Worm (Caenorhabditis elegans) whole organism, L2 larva: Measurements from ENCODE around the gene str-9.
"Not testable (repeated sequence)": the region's sequence is repeated elsewhere in the genome, so short reads cannot be mapped to it uniquely, and the experiment has no call there.

ENCODE experiments used
- C34F6.9 ChIP-seq: fragments of 150-350 bp; optimal IDR thresholded peaks from 2 replicates; lab custom pipeline; 2014; ENCODE audit warnings: missing biosample characterization, missing genetic modification characterization
- R02D3.7 ChIP-seq: fragments of 150-350 bp; optimal IDR thresholded peaks from 2 replicates; lab custom pipeline; 2014; ENCODE audit warnings: missing biosample characterization, missing genetic modification characterization
- ZK546.5 ChIP-seq: sonication (generic microtip); optimal IDR thresholded peaks from 2 replicates; lab custom pipeline; 2017; ENCODE audit warnings: missing biosample characterization, missing genetic modification characterization
- alr-1 ChIP-seq: fragments of 150-350 bp; optimal IDR thresholded peaks from 2 replicates; lab custom pipeline; 2014; ENCODE audit warnings: missing biosample characterization, missing genetic modification characterization
- ceh-16 ChIP-seq: fragments of 150-350 bp; optimal IDR thresholded peaks from 2 replicates; lab custom pipeline; 2014; ENCODE audit warnings: missing biosample characterization, missing genetic modification characterization
- ceh-82 ChIP-seq: fragments of 150-350 bp; optimal IDR thresholded peaks from 2 replicates; lab custom pipeline; 2014; ENCODE audit warnings: missing biosample characterization, missing genetic modification characterization
- crh-2 ChIP-seq: sonication (generic microtip); optimal IDR thresholded peaks from 2 replicates; lab custom pipeline; 2017; ENCODE audit warnings: missing biosample characterization, missing genetic modification characterization
- dmd-4 ChIP-seq: sonication (generic microtip); optimal IDR thresholded peaks from 2 replicates; lab custom pipeline; 2017; ENCODE audit warnings: missing biosample characterization, missing genetic modification characterization
- egl-27 ChIP-seq: sonication (generic microtip); optimal IDR thresholded peaks from 3 replicates; lab custom pipeline; 2017; ENCODE audit warnings: missing biosample characterization, missing genetic modification reagents, missing genetic modification characterization
- elt-1 ChIP-seq: fragments of 150-350 bp; optimal IDR thresholded peaks from 2 replicates; lab custom pipeline; 2014; ENCODE audit warnings: missing biosample characterization, missing genetic modification characterization
- elt-3 ChIP-seq: sonication (generic microtip); optimal IDR thresholded peaks from 2 replicates; lab custom pipeline; 2017; ENCODE audit warnings: missing biosample characterization, missing genetic modification characterization
- fos-1 ChIP-seq: fragments of 150-350 bp; optimal IDR thresholded peaks from 2 replicates; lab custom pipeline; 2014; ENCODE audit warnings: missing biosample characterization, missing genetic modification characterization
- gmeb-1 ChIP-seq: fragments of 150-350 bp; optimal IDR thresholded peaks from 2 replicates; lab custom pipeline; 2014; ENCODE audit warnings: missing biosample characterization, missing genetic modification characterization
- lin-39 ChIP-seq: fragments of 150-350 bp; optimal IDR thresholded peaks from 2 replicates; lab custom pipeline; 2014; ENCODE audit warnings: missing biosample characterization, missing genetic modification reagents, missing genetic modification characterization
- lsy-2 ChIP-seq, 2 experiments: fragments of 150-350 bp in 1 of 2; sonication (generic microtip) in 1 of 2; optimal IDR thresholded peaks; 2 replicates each; lab custom pipeline; 2014 to 2017; ENCODE audit warnings: missing biosample characterization in 2 of 2, missing genetic modification characterization in 2 of 2
- mbf-1 ChIP-seq: sonication (generic microtip); optimal IDR thresholded peaks from 2 replicates; lab custom pipeline; 2017; ENCODE audit warnings: missing biosample characterization, missing genetic modification characterization
- mdl-1 ChIP-seq, 2 experiments: fragments of 150-350 bp in 1 of 2; sonication (generic microtip) in 1 of 2; optimal IDR thresholded peaks; 2 replicates each; lab custom pipeline; 2017; ENCODE audit warnings: missing biosample characterization in 2 of 2, missing genetic modification characterization in 2 of 2
- nhr-11 ChIP-seq: fragments of 150-350 bp; optimal IDR thresholded peaks from 2 replicates; lab custom pipeline; 2014; ENCODE audit warnings: missing biosample characterization, missing genetic modification characterization
- nhr-23 ChIP-seq: fragments of 150-350 bp; optimal IDR thresholded peaks from 2 replicates; lab custom pipeline; 2014; ENCODE audit warnings: missing biosample characterization, missing genetic modification reagents, missing genetic modification characterization
- nhr-25 ChIP-seq: fragments of 150-350 bp; sonication (generic microtip); optimal IDR thresholded peaks from 3 replicates; lab custom pipeline; 2014; ENCODE audit warnings: missing biosample characterization, missing genetic modification characterization
- nhr-6 ChIP-seq: fragments of 150-350 bp; optimal IDR thresholded peaks from 2 replicates; lab custom pipeline; 2014; ENCODE audit warnings: missing biosample characterization, missing genetic modification characterization
- nhr-77 ChIP-seq: fragments of 150-350 bp; optimal IDR thresholded peaks from 2 replicates; lab custom pipeline; 2014; ENCODE audit warnings: missing biosample characterization, missing genetic modification characterization
- sem-4 ChIP-seq: fragments of 150-350 bp; optimal IDR thresholded peaks from 2 replicates; lab custom pipeline; 2014; ENCODE audit warnings: missing biosample characterization, missing genetic modification reagents, missing genetic modification characterization
- skn-1 ChIP-seq: sonication (generic microtip); optimal IDR thresholded peaks from 2 replicates; lab custom pipeline; 2017; ENCODE audit warnings: missing biosample characterization, missing genetic modification characterization
- sma-3 ChIP-seq: sonication (generic microtip); optimal IDR thresholded peaks from 2 replicates; lab custom pipeline; 2016; ENCODE audit warnings: missing genetic modification reagents, missing genetic modification characterization, missing compliant biosample characterization
- sma-9 ChIP-seq, 2 experiments: fragments of 150-350 bp in 1 of 2; sonication (generic microtip) in 1 of 2; optimal IDR thresholded peaks; 2 replicates each; lab custom pipeline; 2014 to 2016; ENCODE audit warnings: missing genetic modification characterization in 2 of 2, mild to moderate bottlenecking in 1 of 2, missing biosample characterization in 1 of 2, missing compliant biosample characterization in 1 of 2, missing genetic modification reagents in 1 of 2, moderate library complexity in 1 of 2
- snpc-4 ChIP-seq: fragments of 150-350 bp; optimal IDR thresholded peaks from 2 replicates; lab custom pipeline; 2014; ENCODE audit warnings: missing biosample characterization, missing genetic modification characterization
- unc-39 ChIP-seq: fragments of 150-350 bp; optimal IDR thresholded peaks from 2 replicates; lab custom pipeline; 2014; ENCODE audit warnings: missing biosample characterization, missing genetic modification characterization
- unc-62 ChIP-seq: fragments of 150-350 bp; optimal IDR thresholded peaks from 2 replicates; lab custom pipeline; 2014; ENCODE audit warnings: missing biosample characterization, missing genetic modification reagents, missing genetic modification characterization
- zag-1 ChIP-seq: fragments of 150-350 bp; optimal IDR thresholded peaks from 2 replicates; lab custom pipeline; 2014; ENCODE audit warnings: missing biosample characterization, missing genetic modification characterization
- ztf-1 ChIP-seq: fragments of 200-800 bp; sonication (Bioruptor generic); conservative IDR thresholded peaks from 2 replicates; pipeline ENCODE4 v1.3.6; 2022; ENCODE audit warnings: missing genetic modification characterization, missing compliant biosample characterization
- ztf-11 ChIP-seq: sonication (generic microtip); optimal IDR thresholded peaks from 2 replicates; lab custom pipeline; 2017; ENCODE audit warnings: missing biosample characterization, missing genetic modification characterization
- ztf-4 ChIP-seq: fragments of 150-350 bp; optimal IDR thresholded peaks from 2 replicates; lab custom pipeline; 2014; ENCODE audit warnings: missing biosample characterization, missing genetic modification characterization

The str-9 gene

ce11 chrV:15796087-15796486 lies 37.5 kb downstream of the str-9 start, which contains the start of gene nhr-223:
TSS of gene nhr-223 (plus strand) at chrV:15796387.
- TF ChIP-seq snpc-4 (tag; lab: Kevin White, UChicago) (no peak), ZK546.5 (tag; lab: Kevin White, UChicago) (no peak), mdl-1 (tag; optimal IDR thresholded peaks at IDR 0.05; lab: Kevin White, UChicago) (no peak), gmeb-1 (tag; lab: Kevin White, UChicago) (no peak), ztf-4 (tag; lab: Kevin White, UChicago) (no peak), dmd-4 (tag; lab: Kevin White, UChicago) (no peak), ztf-11 (tag; lab: Kevin White, UChicago) (no peak), elt-1 (tag; lab: Kevin White, UChicago) (no peak)
- TF ChIP-seq, all 48 proteins: peak for 0

- no peak for TF ChIP-seq sem-4 (tag; lab: Kevin White, UChicago)
- no peak for TF ChIP-seq C34F6.9
- no peak for TF ChIP-seq snpc-4 (tag; lab: Kevin White, UChicago)
- TF ChIP-seq R02D3.7 (tag; lab: Kevin White, UChicago), result no peak
- no peak for TF ChIP-seq lin-39 (tag; lab: Kevin White, UChicago)
- no peak for TF ChIP-seq nhr-23 (tag; lab: Kevin White, UChicago)
- TF ChIP-seq, all 48 proteins: peak for 0
Measured at ce11 chrV:15798108-15798507, 39.6 kb downstream of the str-9 start, which contains the start of gene T26E4.10. TSS of gene T26E4.10 (minus strand) at chrV:15798208.

DNA sequence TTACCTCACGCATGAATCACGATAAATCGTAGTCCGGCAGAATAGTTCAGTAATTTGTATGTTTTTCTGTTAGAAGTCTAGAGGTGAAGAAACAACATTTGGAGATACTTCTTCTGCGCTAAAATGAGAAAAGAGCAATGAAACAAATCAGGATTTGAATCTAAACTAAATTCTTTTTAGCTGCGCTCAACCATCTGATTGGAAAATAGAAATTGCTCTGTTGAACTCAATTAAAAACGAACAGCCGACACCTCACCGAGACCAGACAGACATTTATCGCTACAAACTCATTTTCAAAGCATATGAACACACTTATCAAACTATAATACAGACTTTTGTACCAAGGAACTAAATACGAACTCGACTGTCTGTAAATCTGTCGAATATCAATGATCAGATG lies 44.1 kb downstream of the str-9 start, which contains the start of gene T26E4.9:
Gene T26E4.9, minus strand, starts transcription at position 101 of the 400 bp plus-strand sequence.
- TF ChIP-seq alr-1, ztf-11, unc-39 (tag; lab: Kevin White, UChicago): not testable (repeated sequence)

DNA sequence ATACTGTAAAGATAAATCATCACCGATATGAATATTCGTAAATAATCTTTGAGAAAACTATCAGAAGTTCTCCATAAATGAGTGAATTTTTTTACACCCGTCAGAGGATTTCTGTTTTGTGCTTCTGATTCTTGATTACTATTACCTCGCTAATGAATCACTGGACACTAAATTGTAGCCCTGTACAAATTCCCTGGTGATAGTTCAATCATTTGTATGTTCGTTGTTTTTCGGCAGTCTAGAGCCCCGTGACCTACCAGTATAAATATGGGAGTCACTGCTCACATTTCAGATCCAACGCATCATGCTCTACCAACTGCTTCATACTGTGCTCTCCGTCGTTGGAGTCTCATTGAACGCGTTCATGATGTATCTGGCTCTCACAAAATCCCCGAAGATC lies 44.5 kb downstream of the str-9 start, which contains the start of gene srd-27:
Gene srd-27, plus strand, starts transcription at position 301 of the 400 bp plus-strand sequence.
- TF ChIP-seq ceh-82, alr-1, nhr-25 (tag; lab: Kevin White, UChicago): not testable (repeated sequence)

DNA sequence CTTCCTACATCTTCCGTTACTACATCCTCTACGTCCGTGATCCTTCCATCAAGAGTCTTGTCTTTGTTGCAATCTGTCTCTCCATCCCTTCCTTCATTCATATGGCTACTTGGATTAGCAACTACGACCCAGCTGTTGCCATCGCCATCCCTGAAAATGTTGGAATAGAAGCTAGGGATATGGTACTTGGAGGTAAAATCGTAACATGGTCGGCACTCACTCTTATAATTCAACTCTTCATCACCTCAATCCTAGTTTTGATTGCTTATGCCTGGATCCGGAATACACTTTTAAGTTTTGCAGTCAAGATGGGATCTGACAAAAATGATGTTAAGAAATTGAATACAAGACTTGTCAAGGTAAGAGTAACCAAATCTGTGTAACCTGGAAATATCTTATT lies 45.2 kb downstream of the str-9 start, which contains the start of gene T26E4.18:
Gene T26E4.18, minus strand, starts transcription at position 101 of the 400 bp plus-strand sequence.
- TF ChIP-seq mbf-1 (tag; lab: Kevin White, UChicago); unc-62 (GFP tag; lab: Kevin White, UChicago); ZK546.5 (tag; lab: Kevin White, UChicago): not testable (repeated sequence)

- not testable (repeated sequence) for TF ChIP-seq fos-1 (tag; lab: Kevin White, UChicago); dmd-4 (tag; lab: Kevin White, UChicago); sma-3 (GFP tag; lab: Kevin White, UChicago)
Measured at ce11 chrV:15807420-15807819, 48.9 kb downstream of the str-9 start, which contains the start of gene srsx-38. TSS of gene srsx-38 (minus strand) at chrV:15807520.

- no peak for TF ChIP-seq ceh-82 (tag; lab: Kevin White, UChicago)
- TF ChIP-seq crh-2 (tag; lab: Kevin White, UChicago), result no peak
- TF ChIP-seq egl-27 (tag; lab: Kevin White, UChicago), result no peak
- no peak for TF ChIP-seq ceh-16 (tag; lab: Kevin White, UChicago)
- TF ChIP-seq ztf-1 (GFP tag; lab: Robert Waterston, UW), result no peak
- TF ChIP-seq snpc-4 (tag; lab: Kevin White, UChicago), result no peak
- no peak for TF ChIP-seq skn-1 (tag; lab: Kevin White, UChicago)
- TF ChIP-seq nhr-6 (tag; lab: Kevin White, UChicago), result no peak
- TF ChIP-seq sma-9 (GFP tag; optimal IDR thresholded peaks at IDR 0.05; lab: Kevin White, UChicago), result no peak
- no peak for TF ChIP-seq sma-9 (tag; optimal IDR thresholded peaks at IDR 0.05; lab: Kevin White, UChicago)
- no peak for TF ChIP-seq lsy-2 (tag; optimal IDR thresholded peaks at IDR 0.05; lab: Kevin White, UChicago)
- no peak for TF ChIP-seq nhr-77 (tag; lab: Kevin White, UChicago)
- TF ChIP-seq nhr-11 (tag; lab: Kevin White, UChicago), result no peak
- no peak for TF ChIP-seq alr-1 (tag; lab: Kevin White, UChicago)
- no peak for TF ChIP-seq mbf-1 (tag; lab: Kevin White, UChicago)
- TF ChIP-seq zag-1 (tag; lab: Kevin White, UChicago), result no peak
- TF ChIP-seq elt-3 (tag; lab: Kevin White, UChicago), result no peak
Measured at ce11 chrV:15809543-15809942, 51.0 kb downstream of the str-9 start, which contains the start of gene srsx-36. TSS of gene srsx-36 (minus strand) at chrV:15809643.
